Fruit fly (Drosophila melanogaster): Measurements from ENCODE around the gene daw.

Gene daw

DNA sequence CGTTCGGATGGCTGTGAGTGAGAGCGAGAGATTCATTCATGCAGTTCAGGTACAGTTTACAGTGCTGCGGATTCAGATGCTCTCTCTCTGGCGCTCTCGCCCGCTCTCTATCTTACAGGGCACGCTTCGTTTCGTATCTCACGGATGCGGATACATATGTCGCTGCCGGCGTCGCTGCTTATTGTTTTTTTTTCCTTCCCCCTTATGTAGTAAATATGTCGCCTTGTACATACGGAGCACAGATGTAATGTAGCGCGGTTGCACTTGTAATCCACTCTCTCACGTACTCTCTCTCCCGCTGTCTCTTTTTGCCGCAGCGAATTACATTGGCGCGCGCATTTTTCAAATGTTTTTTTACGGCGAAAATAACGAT lies 49.8 kb upstream of the daw start (continued):
- TF ChIP-seq abd-A (tag; optimal IDR thresholded peaks at IDR 0.05) (no peak), CG3726 (GFP tag; IDR thresholded peaks at IDR 0.05) (no peak), Six4 (GFP tag; optimal IDR thresholded peaks at IDR 0.05) (no peak), CG32532 (GFP tag; IDR thresholded peaks at IDR 0.05) (no peak), Dref (GFP tag; IDR thresholded peaks at IDR 0.05) (no peak), dimm (GFP tag; IDR thresholded peaks at IDR 0.05) (no peak), CG8089 (GFP tag; optimal IDR thresholded peaks at IDR 0.05) (no peak), gfzf (GFP tag; optimal IDR thresholded peaks at IDR 0.05) (no peak), NFAT (GFP tag; IDR thresholded peaks at IDR 0.05) (no peak), CG6765 (GFP tag; optimal IDR thresholded peaks at IDR 0.05) (no peak), CG3995 (GFP tag; optimal IDR thresholded peaks at IDR 0.05) (no peak), CG7839 (tag; optimal IDR thresholded peaks at IDR 0.05) (no peak), z (GFP tag; IDR thresholded peaks at IDR 0.05) (no peak), CG4404 (GFP tag; IDR thresholded peaks at IDR 0.05) (no peak), CG17568 (GFP tag; optimal IDR thresholded peaks at IDR 0.05) (no peak), Fer1 (GFP tag; optimal IDR thresholded peaks at IDR 0.05) (peak; percentile 13), Eip74EF (GFP tag; optimal IDR thresholded peaks at IDR 0.05) (peak in 1 of 2 experiments; percentile 35), dan (GFP tag; IDR thresholded peaks at IDR 0.05) (no peak), CG11398 (GFP tag; optimal IDR thresholded peaks at IDR 0.05) (no peak), eve (GFP tag; optimal IDR thresholded peaks at IDR 0.05) (no peak), Ada2b (GFP tag; IDR thresholded peaks at IDR 0.05) (no peak), lbe (GFP tag; optimal IDR thresholded peaks at IDR 0.05) (peak; percentile 84), ro (GFP tag; IDR thresholded peaks at IDR 0.05) (no peak), sc (optimal IDR thresholded peaks at IDR 0.05) (no peak), sc (GFP tag; optimal IDR thresholded peaks at IDR 0.05) (no peak), sqz (GFP tag; optimal IDR thresholded peaks at IDR 0.05) (peak; percentile 98), CG11247 (GFP tag; IDR thresholded peaks at IDR 0.05) (no peak), corto (GFP tag; optimal IDR thresholded peaks at IDR 0.05) (peak; percentile 63), Ssrp (tag; optimal IDR thresholded peaks at IDR 0.05) (no peak), Dp (GFP tag; optimal IDR thresholded peaks at IDR 0.05) (peak; percentile 75), CG9437 (GFP tag; optimal IDR thresholded peaks at IDR 0.05) (no peak), Dek (tag; optimal IDR thresholded peaks at IDR 0.05) (no peak), CG2712 (tag; optimal IDR thresholded peaks at IDR 0.05) (no peak), kni (GFP tag; optimal IDR thresholded peaks at IDR 0.05) (peak; percentile 73), tin (GFP tag; optimal IDR thresholded peaks at IDR 0.05) (no peak), prd (optimal IDR thresholded peaks at IDR 0.05) (no peak), prd (GFP tag; IDR thresholded peaks at IDR 0.05) (no peak), ash1 (GFP tag; optimal IDR thresholded peaks at IDR 0.05) (no peak), toy (GFP tag; IDR thresholded peaks at IDR 0.05) (no peak), HLH3B (GFP tag; IDR thresholded peaks at IDR 0.05) (no peak), Bdp1 (GFP tag; optimal IDR thresholded peaks at IDR 0.05) (no peak), Jarid2 (GFP tag; optimal IDR thresholded peaks at IDR 0.05) (no peak), CG8359 (GFP tag; optimal IDR thresholded peaks at IDR 0.05; ENCODE audit: borderline replicate concordance) (no peak), HLH4C (GFP tag; IDR thresholded peaks at IDR 0.05; ENCODE audit: partially characterized antibody) (no peak), B-H1 (GFP tag; IDR thresholded peaks at IDR 0.05) (no peak), sens-2 (GFP tag; IDR thresholded peaks at IDR 0.05) (no peak), salm (tag; optimal IDR thresholded peaks at IDR 0.05) (no peak), Atf-2 (GFP tag; optimal IDR thresholded peaks at IDR 0.05) (no peak), CG31388 (GFP tag; optimal IDR thresholded peaks at IDR 0.05) (no peak), Optix (GFP tag; IDR thresholded peaks at IDR 0.05) (no peak), ssp (GFP tag; IDR thresholded peaks at IDR 0.05) (no peak), pros (GFP tag; optimal IDR thresholded peaks at IDR 0.05) (peak; percentile 86), CG11560 (tag; IDR thresholded peaks at IDR 0.05) (no peak)

Measured in whole organism, embryonic.